Worm (Caenorhabditis elegans) whole organism, L3 larva: ENCODE measurements around the gene ZK813.1.

Experiments
- ceh-82 ChIP-seq: fragments of 150-350 bp; optimal IDR thresholded peaks from 2 replicates; lab custom pipeline; 2014; ENCODE audit warnings: missing biosample characterization, missing genetic modification characterization
- daf-12 ChIP-seq: fragments of 150-350 bp; optimal IDR thresholded peaks from 2 replicates; lab custom pipeline; 2014; ENCODE audit warnings: missing biosample characterization, missing genetic modification reagents, missing genetic modification characterization
- nhr-237 ChIP-seq: fragments of 150-350 bp; optimal IDR thresholded peaks from 2 replicates; lab custom pipeline; 2014; ENCODE audit warnings: missing biosample characterization, missing genetic modification characterization
- snpc-4 ChIP-seq: fragments of 150-350 bp; optimal IDR thresholded peaks from 2 replicates; lab custom pipeline; 2014; ENCODE audit warnings: missing biosample characterization, missing genetic modification characterization
- unc-39 ChIP-seq: sonication (generic microtip); optimal IDR thresholded peaks from 4 replicates; lab custom pipeline; 2017; ENCODE audit warnings: missing biosample characterization, missing genetic modification characterization

- TF ChIP-seq snpc-4 (tag; lab: Kevin White, UChicago) (no peak), daf-12 (tag; lab: Kevin White, UChicago) (no peak), ceh-82 (tag; lab: Kevin White, UChicago) (no peak), unc-39 (tag; lab: Kevin White, UChicago) (no peak), nhr-237 (tag; lab: Kevin White, UChicago) (no peak)
Measured at ce11 chrX:3473793-3474192, 27.7 kb downstream of the ZK813.1 start.
